Worm (Caenorhabditis elegans): ENCODE measurements around the gene K07B1.7.

Gene K07B1.7

DNA sequence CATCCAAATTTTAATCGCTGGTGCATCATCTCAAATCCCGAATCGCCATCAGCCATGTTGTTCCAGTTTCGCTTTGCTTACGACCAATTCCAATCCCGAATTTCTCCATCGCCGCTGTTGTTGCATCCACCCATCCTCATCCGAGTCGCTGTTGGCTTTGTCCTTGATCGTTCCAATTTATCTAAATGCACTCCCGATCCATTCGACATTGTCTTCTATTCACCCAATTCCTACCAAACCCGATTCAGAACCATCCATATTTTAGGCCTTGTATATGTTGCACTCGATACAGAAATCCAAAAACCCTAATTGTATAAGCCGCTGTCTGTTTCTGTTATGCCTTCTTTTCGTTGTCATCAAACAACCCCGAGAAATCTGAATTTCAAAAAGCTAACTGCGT lies 6.4 kb downstream of the K07B1.7 start (continued):
- no peak for TF ChIP-seq fkh-3 (tag; optimal IDR thresholded peaks at IDR 0.05)
- peak; percentile 87 for TF ChIP-seq K11D2.4 (GFP tag; IDR thresholded peaks at IDR 0.05)
- no peak for TF ChIP-seq egrh-3 (GFP tag; IDR thresholded peaks at IDR 0.05)
- peak; percentile 88 for TF ChIP-seq Y95B8A.8 (GFP tag; IDR thresholded peaks at IDR 0.05)
- no peak for TF ChIP-seq F52B5.7 (tag; optimal IDR thresholded peaks at IDR 0.05)
- no peak for TF ChIP-seq nhr-90 (tag; optimal IDR thresholded peaks at IDR 0.05)
- TF ChIP-seq ztf-3 (GFP tag; optimal IDR thresholded peaks at IDR 0.05): no peak
- no peak for TF ChIP-seq lsl-1 (GFP tag; optimal IDR thresholded peaks at IDR 0.05)
- TF ChIP-seq hmg-20 (GFP tag; IDR thresholded peaks at IDR 0.05): 0 out of 2 replicates have a peak, but pooled peaks have one; percentile 54
- TF ChIP-seq tbp1 (GFP tag; optimal IDR thresholded peaks at IDR 0.05): no peak
- no peak for TF ChIP-seq F57C9.4 (tag; optimal IDR thresholded peaks at IDR 0.05)
- no peak for TF ChIP-seq let-526 (GFP tag; IDR thresholded peaks at IDR 0.05)
- no peak; the same call in 1 of the 2 replicates for TF ChIP-seq rcor-1 (GFP tag; IDR thresholded peaks at IDR 0.05)
- no peak for TF ChIP-seq hlh-26 (GFP tag; conservative IDR thresholded peaks at IDR 0.05)
- TF ChIP-seq snpc-3.4 (tag; optimal IDR thresholded peaks at IDR 0.05): no peak
- TF ChIP-seq F55B11.4 (tag; optimal IDR thresholded peaks at IDR 0.05; ENCODE audit: borderline replicate concordance, insufficient read depth): no peak
- no peak for TF ChIP-seq F33H1.4 (GFP tag; IDR thresholded peaks at IDR 0.05)
- TF ChIP-seq efl-1 (GFP tag; optimal IDR thresholded peaks at IDR 0.05): no peak
- TF ChIP-seq ceh-79 (tag; optimal IDR thresholded peaks at IDR 0.05): peak; percentile 52
- TF ChIP-seq aptf-2 (GFP tag; conservative IDR thresholded peaks at IDR 0.05): 0 out of 2 replicates have a peak, but pooled peaks have one; percentile 27
- TF ChIP-seq D2030.7 (GFP tag; IDR thresholded peaks at IDR 0.05): peak; percentile 26; the same call in 1 of the 2 replicates
- no peak for TF ChIP-seq snpc-4 (GFP tag; optimal IDR thresholded peaks at IDR 0.05)
- no peak for TF ChIP-seq snpc-4 (tag; optimal IDR thresholded peaks at IDR 0.05)
- peak; percentile 28; the same call in 1 of the 2 replicates for TF ChIP-seq ztf-28 (GFP tag; IDR thresholded peaks at IDR 0.05)
- peak; percentile 21 for TF ChIP-seq mel-28 (tag; optimal IDR thresholded peaks at IDR 0.05; ENCODE audit: borderline replicate concordance)
- TF ChIP-seq pbrm-1 (GFP tag; IDR thresholded peaks at IDR 0.05): peak; percentile 80
- peak; percentile 96 for TF ChIP-seq Y53G8AR.9 (GFP tag; conservative IDR thresholded peaks at IDR 0.05)
- TF ChIP-seq nfyb-1 (GFP tag; IDR thresholded peaks at IDR 0.05): peak; percentile 86
- peak; percentile 72 for TF ChIP-seq ceh-100 (GFP tag; IDR thresholded peaks at IDR 0.05)
- no peak for TF ChIP-seq snpc-1.3 (tag; optimal IDR thresholded peaks at IDR 0.05; ENCODE audit: insufficient read depth)
- peak; percentile 36; the same call in 1 of the 2 replicates for TF ChIP-seq Y53F4B.3 (GFP tag; IDR thresholded peaks at IDR 0.05)
- no peak for TF ChIP-seq rpc-1 (optimal IDR thresholded peaks at IDR 0.05)
- no peak for TF ChIP-seq rpc-1 (tag; optimal IDR thresholded peaks at IDR 0.05)
- no peak for TF ChIP-seq hlh-12 (tag; optimal IDR thresholded peaks at IDR 0.05)
- TF ChIP-seq ceh-58 (GFP tag; IDR thresholded peaks at IDR 0.05): 0 out of 2 replicates have a peak, but pooled peaks have one; percentile 86

DNA sequence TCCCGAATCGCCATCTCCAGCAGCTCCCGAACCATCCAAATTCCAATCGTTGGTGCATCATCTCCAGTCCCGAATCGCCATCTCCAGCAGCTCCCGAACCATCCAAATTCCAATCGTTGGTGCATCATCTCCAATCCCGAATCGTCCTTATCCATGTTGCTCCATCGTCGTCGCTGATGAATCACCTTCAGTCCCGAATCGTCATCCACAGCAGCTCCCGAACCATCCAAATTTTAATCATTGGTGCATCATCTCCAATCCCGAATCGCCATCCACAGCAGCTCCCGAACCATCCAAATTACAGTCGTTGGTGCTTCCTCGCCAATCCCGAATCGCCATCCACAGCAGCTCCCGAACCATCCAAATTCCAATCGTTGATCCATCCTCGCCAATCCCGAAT lies 7.5 kb downstream of the K07B1.7 start:
- TF ChIP-seq pbrm-1 (GFP tag; IDR thresholded peaks at IDR 0.05) (0 out of 2 replicates have a peak, but pooled peaks have one; percentile 46), rcor-1 (GFP tag; IDR thresholded peaks at IDR 0.05) (peak; percentile 31; the same call in 1 of the 2 replicates), hmg-1.2 (GFP tag; IDR thresholded peaks at IDR 0.05) (peak; percentile 23; the same call in 1 of the 2 replicates), Y79H2A.3 (GFP tag; conservative IDR thresholded peaks at IDR 0.05) (0 out of 2 replicates have a peak, but pooled peaks have one; percentile 36), mcd-1 (GFP tag; IDR thresholded peaks at IDR 0.05) (0 out of 2 replicates have a peak, but pooled peaks have one; percentile 8), egl-44 (GFP tag; IDR thresholded peaks at IDR 0.05) (peak; percentile 24; the same call in 1 of the 2 replicates), sea-2 (GFP tag; IDR thresholded peaks at IDR 0.05) (0 out of 2 replicates have a peak, but pooled peaks have one; percentile 64), F37B4.10 (GFP tag; IDR thresholded peaks at IDR 0.05) (peak; percentile 89; the same call in 1 of the 2 replicates), Y56A3A.18 (GFP tag; IDR thresholded peaks at IDR 0.05) (peak; percentile 42; the same call in 1 of the 2 replicates), hsf-1 (GFP tag; IDR thresholded peaks at IDR 0.05) (peak; percentile 54; the same call in 1 of the 2 replicates)

Measured in whole organism, young adult.